Fruit fly (Drosophila melanogaster): ENCODE measurements around the gene Dhc64C.

- TF ChIP-seq Smox (GFP tag; optimal IDR thresholded peaks at IDR 0.05) (no peak), CG6808 (GFP tag; optimal IDR thresholded peaks at IDR 0.05) (no peak), ss (GFP tag; optimal IDR thresholded peaks at IDR 0.05) (no peak), svp (GFP tag) (no peak), spab (GFP tag; optimal IDR thresholded peaks at IDR 0.05) (no peak), salr (GFP tag; optimal IDR thresholded peaks at IDR 0.05) (no peak), Hr39 (GFP tag; optimal IDR thresholded peaks at IDR 0.05) (no peak), CG4318 (GFP tag; optimal IDR thresholded peaks at IDR 0.05) (no peak)
Measured at dm6 chr3L:4844792-4845191, 19.3 kb upstream of the Dhc64C start.

Data from whole organism, prepupa.